Worm (Caenorhabditis elegans): Measurements from ENCODE around the gene eor-2.

DNA sequence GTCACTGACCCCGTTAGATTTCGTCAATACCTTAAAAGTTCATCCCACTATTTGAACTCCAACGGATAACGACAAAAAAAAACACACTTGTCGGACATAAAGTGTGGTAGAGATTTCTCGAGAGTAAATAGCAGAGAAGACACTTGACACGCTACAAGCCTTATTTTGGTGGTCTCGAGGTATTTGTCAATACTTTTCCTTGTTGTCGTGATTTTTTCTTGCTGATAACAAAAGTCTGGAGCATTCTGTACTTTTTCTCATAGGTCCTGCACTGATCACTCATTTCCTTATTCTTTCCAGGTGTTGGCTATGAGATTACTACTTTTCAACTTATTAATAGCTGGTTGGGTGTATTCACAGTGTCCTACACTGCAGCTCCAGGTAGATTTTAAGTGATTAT lies 30.4 kb upstream of the eor-2 start, which contains the start of gene lron-1:
- no peak for TF ChIP-seq hmg-4 (GFP tag; optimal IDR thresholded peaks at IDR 0.05)
- no peak for TF ChIP-seq ceh-36 (tag; optimal IDR thresholded peaks at IDR 0.05)
- TF ChIP-seq tbx-11 (GFP tag; IDR thresholded peaks at IDR 0.05), result no peak
- no peak for TF ChIP-seq tra-4 (tag; optimal IDR thresholded peaks at IDR 0.05)
- TF ChIP-seq aly-1 (tag; optimal IDR thresholded peaks at IDR 0.05), result no peak
- no peak for TF ChIP-seq flt-1 (GFP tag; IDR thresholded peaks at IDR 0.05)
- no peak for TF ChIP-seq pes-1 (GFP tag; IDR thresholded peaks at IDR 0.05)
